Fruit fly (Drosophila melanogaster) whole organism, embryonic: ENCODE measurements around the gene CG10338.

Source experiments
- CG10654 ChIP-seq: fragments of 200-800 bp; sonication (Bioruptor generic); optimal IDR thresholded peaks from 2 replicates; lab custom pipeline; 2016; ENCODE audit warnings: missing biosample characterization, missing genetic modification characterization
- CG11093 ChIP-seq: fragments of 200-800 bp; sonication (Bioruptor generic); IDR thresholded peaks from 3 replicates; pipeline ENCODE4 v1.3.6; 2022; ENCODE audit warnings: missing biosample characterization, missing genetic modification characterization
- CG11695 ChIP-seq: fragments of 200-800 bp; sonication (Bioruptor generic); IDR thresholded peaks from 3 replicates; pipeline ENCODE4 v1.3.6; 2022; ENCODE audit warnings: missing biosample characterization, missing genetic modification characterization
- CG12769 ChIP-seq: fragments of 200-800 bp; sonication (Bioruptor generic); optimal IDR thresholded peaks from 2 replicates; lab custom pipeline; 2019; ENCODE audit warnings: missing biosample characterization, mild to moderate bottlenecking, missing genetic modification characterization, moderate library complexity
- CG13287 ChIP-seq: fragments of 200-800 bp; sonication (Bioruptor generic); IDR thresholded peaks from 2 replicates; pipeline ENCODE4 v1.3.6; 2022; ENCODE audit warnings: missing biosample characterization, missing genetic modification characterization; ENCODE audit not compliant: partially characterized antibody
- CG13296 ChIP-seq: fragments of 200-800 bp; sonication (Bioruptor generic); optimal IDR thresholded peaks from 3 replicates; lab custom pipeline; 2018; ENCODE audit warnings: missing biosample characterization, mild to moderate bottlenecking, missing genetic modification characterization
- CG14441 ChIP-seq: fragments of 200-800 bp; sonication (Bioruptor generic); IDR thresholded peaks from 2 replicates; pipeline ENCODE4 v1.3.6; 2022; ENCODE audit warnings: missing biosample characterization, missing genetic modification characterization
- CG16815 ChIP-seq: fragments of 200-800 bp; sonication (Bioruptor generic); optimal IDR thresholded peaks from 3 replicates; lab custom pipeline; 2017; ENCODE audit warnings: missing biosample characterization, mild to moderate bottlenecking, missing genetic modification characterization
- CG17328 ChIP-seq: fragments of 200-800 bp; sonication (Bioruptor generic); IDR thresholded peaks from 2 replicates; pipeline ENCODE4 v1.3.6; 2022; ENCODE audit warnings: missing biosample characterization, missing genetic modification characterization
- CG17802 ChIP-seq: fragments of 200-800 bp; sonication (Bioruptor generic); optimal IDR thresholded peaks from 2 replicates; lab custom pipeline; 2018; ENCODE audit warnings: missing biosample characterization, mild to moderate bottlenecking, missing genetic modification characterization, moderate library complexity
- CG17912 ChIP-seq: fragments of 200-800 bp; sonication (Bioruptor generic); optimal IDR thresholded peaks from 2 replicates; lab custom pipeline; 2018; ENCODE audit warnings: missing biosample characterization, mild to moderate bottlenecking, missing genetic modification characterization
- CG18476 ChIP-seq: fragments of 200-800 bp; sonication (Bioruptor generic); optimal IDR thresholded peaks from 2 replicates; lab custom pipeline; 2016; ENCODE audit warnings: missing biosample characterization, mild to moderate bottlenecking, missing genetic modification characterization
- CG31441 ChIP-seq: fragments of 200-800 bp; sonication (Bioruptor generic); IDR thresholded peaks from 2 replicates; pipeline ENCODE4 v1.3.6; 2022; ENCODE audit warnings: missing biosample characterization, missing genetic modification characterization
- CG32767 ChIP-seq: fragments of 200-800 bp; sonication (Bioruptor generic); IDR thresholded peaks from 2 replicates; pipeline ENCODE4 v1.3.6; 2022; ENCODE audit warnings: missing biosample characterization, missing genetic modification characterization
- CG3281 ChIP-seq: fragments of 200-800 bp; sonication (Bioruptor generic); optimal IDR thresholded peaks from 3 replicates; lab custom pipeline; 2017; ENCODE audit warnings: missing biosample characterization, mild to moderate bottlenecking, missing genetic modification characterization
- CG3726 ChIP-seq: fragments of 200-800 bp; sonication (Bioruptor generic); IDR thresholded peaks from 3 replicates; pipeline ENCODE4, ENCODE4 v1.3.6; 2022; ENCODE audit warnings: missing biosample characterization, missing genetic modification characterization
- CG4328 ChIP-seq: fragments of 200-800 bp; sonication (Bioruptor generic); optimal IDR thresholded peaks from 3 replicates; lab custom pipeline; 2017; ENCODE audit warnings: missing biosample characterization, missing genetic modification reagents, missing genetic modification characterization
- CG5245 ChIP-seq: fragments of 200-800 bp; sonication (Bioruptor generic); optimal IDR thresholded peaks from 3 replicates; lab custom pipeline; 2016; ENCODE audit warnings: missing biosample characterization, missing genetic modification characterization
- CG6254 ChIP-seq: fragments of 200-800 bp; sonication (Bioruptor generic); optimal IDR thresholded peaks from 3 replicates; lab custom pipeline; 2017; ENCODE audit warnings: mild to moderate bottlenecking, missing biosample characterization, missing genetic modification reagents, missing genetic modification characterization
- CG6854 ChIP-seq: fragments of 200-800 bp; sonication (Bioruptor generic); optimal IDR thresholded peaks from 3 replicates; lab custom pipeline; 2017; ENCODE audit warnings: missing biosample characterization, mild to moderate bottlenecking, missing genetic modification characterization
- CG7928 ChIP-seq: fragments of 200-800 bp; sonication (Bioruptor generic); optimal IDR thresholded peaks from 2 replicates; lab custom pipeline; 2017; ENCODE audit warnings: missing biosample characterization, mild to moderate bottlenecking, missing genetic modification characterization
- CG8281 ChIP-seq: fragments of 200-800 bp; sonication (Bioruptor generic); optimal IDR thresholded peaks from 2 replicates; lab custom pipeline; 2018; ENCODE audit warnings: missing biosample characterization, mild to moderate bottlenecking, missing genetic modification characterization, moderate library complexity
- Hr51 ChIP-seq, 2 experiments: fragments of 200-800 bp; sonication (Bioruptor generic); optimal IDR thresholded peaks; 2 replicates in 1 of 2; 3 replicates in 1 of 2; lab custom pipeline; 2016 to 2018; ENCODE audit warnings: missing biosample characterization in 2 of 2, missing genetic modification characterization in 2 of 2, mild to moderate bottlenecking in 1 of 2, moderate library complexity in 1 of 2
- NC2β ChIP-seq: fragments of 200-800 bp; sonication (Bioruptor generic); optimal IDR thresholded peaks from 2 replicates; lab custom pipeline; 2016; ENCODE audit warnings: missing biosample characterization, missing genetic modification characterization
- PHDP ChIP-seq: fragments of 200-800 bp; sonication (Bioruptor generic); optimal IDR thresholded peaks from 3 replicates; lab custom pipeline; 2018; ENCODE audit warnings: missing biosample characterization, mild to moderate bottlenecking, missing genetic modification characterization, moderate library complexity
- Scr ChIP-seq: fragments of 200-800 bp; sonication (Bioruptor generic); IDR thresholded peaks from 2 replicates; pipeline ENCODE4 v1.3.6; 2022; ENCODE audit warnings: missing biosample characterization, missing genetic modification characterization; ENCODE audit not compliant: partially characterized antibody
- ash1 ChIP-seq: fragments of 200-800 bp; sonication (Bioruptor generic); optimal IDR thresholded peaks from 2 replicates; lab custom pipeline; 2018; ENCODE audit warnings: missing biosample characterization, mild to moderate bottlenecking, missing genetic modification characterization
- ci ChIP-seq: fragments of 200-800 bp; sonication (Bioruptor generic); IDR thresholded peaks from 3 replicates; pipeline ENCODE4 v1.3.6; 2022; ENCODE audit warnings: missing biosample characterization, missing genetic modification characterization
- crol ChIP-seq: fragments of 200-800 bp; sonication (Bioruptor generic); IDR thresholded peaks from 2 replicates; pipeline ENCODE4 v1.3.6; 2022; ENCODE audit warnings: missing biosample characterization, missing genetic modification characterization
- eve ChIP-seq, 2 experiments: fragments of >200 bp; optimal IDR thresholded peaks; 2 replicates each; lab custom pipeline; 2017; ENCODE audit warnings: missing biosample characterization in 2 of 2, missing genetic modification characterization in 2 of 2
- gce ChIP-seq: fragments of 200-800 bp; sonication (Bioruptor generic); IDR thresholded peaks from 3 replicates; pipeline ENCODE4 v1.3.6; 2022; ENCODE audit warnings: missing biosample characterization, missing genetic modification characterization
- gfzf ChIP-seq: fragments of 200-800 bp; sonication (Bioruptor generic); optimal IDR thresholded peaks from 2 replicates; lab custom pipeline; 2016; ENCODE audit warnings: missing biosample characterization, mild to moderate bottlenecking, missing genetic modification characterization, moderate library complexity
- gro ChIP-seq: fragments of 200-800 bp; sonication (Bioruptor generic); optimal IDR thresholded peaks from 2 replicates; lab custom pipeline; 2016; ENCODE audit warnings: missing biosample characterization, missing genetic modification characterization
- hth ChIP-seq: fragments of >200 bp; optimal IDR thresholded peaks from 2 replicates; lab custom pipeline; 2017; ENCODE audit warnings: inconsistent platforms
- kni ChIP-seq: fragments of 200-800 bp; sonication (Bioruptor generic); optimal IDR thresholded peaks from 3 replicates; lab custom pipeline; 2017; ENCODE audit warnings: mild to moderate bottlenecking, missing biosample characterization, missing genetic modification reagents, missing genetic modification characterization
- knrl ChIP-seq: fragments of 200-800 bp; sonication (Bioruptor generic); IDR thresholded peaks from 3 replicates; pipeline ENCODE4 v1.3.6; 2022; ENCODE audit warnings: missing biosample characterization, missing genetic modification characterization; ENCODE audit not compliant: partially characterized antibody
- lab ChIP-seq: fragments of 200-800 bp; sonication (Bioruptor generic); optimal IDR thresholded peaks from 3 replicates; lab custom pipeline; 2017; ENCODE audit warnings: missing biosample characterization, missing genetic modification characterization, mild to moderate bottlenecking, moderate library complexity, missing genetic modification reagents
- lola ChIP-seq, 3 experiments: fragments of >200 bp in 2 of 3; fragments of 200-800 bp in 1 of 3; sonication (Bioruptor generic) in 1 of 3; optimal IDR thresholded peaks; 2 replicates each; lab custom pipeline; 2017 to 2019; ENCODE audit warnings: missing biosample characterization in 3 of 3, missing genetic modification characterization in 3 of 3, mild to moderate bottlenecking in 1 of 3, moderate library complexity in 1 of 3
- rib ChIP-seq: fragments of 200-800 bp; sonication (Bioruptor generic); IDR thresholded peaks from 2 replicates; pipeline ENCODE4 v1.3.6; 2022; ENCODE audit warnings: missing biosample characterization, missing genetic modification characterization
- ro ChIP-seq: fragments of 200-800 bp; sonication (Bioruptor generic); IDR thresholded peaks from 2 replicates; pipeline ENCODE4 v1.3.6; 2022; ENCODE audit warnings: missing biosample characterization, missing genetic modification characterization
- sna ChIP-seq: fragments of 200-800 bp; sonication (Bioruptor generic); IDR thresholded peaks from 2 replicates; pipeline ENCODE4 v1.3.6; 2022; ENCODE audit warnings: missing biosample characterization, missing genetic modification characterization; ENCODE audit not compliant: partially characterized antibody
- unc-4 ChIP-seq: fragments of 200-800 bp; sonication (Bioruptor generic); IDR thresholded peaks from 2 replicates; pipeline ENCODE4 v1.3.6; 2022; ENCODE audit warnings: missing biosample characterization, missing genetic modification characterization; ENCODE audit not compliant: partially characterized antibody
- vnd ChIP-seq: fragments of 200-800 bp; sonication (Bioruptor generic); IDR thresholded peaks from 3 replicates; pipeline ENCODE4 v1.3.6; 2022; ENCODE audit warnings: missing biosample characterization, missing genetic modification characterization; ENCODE audit not compliant: partially characterized antibody
- vvl ChIP-seq: fragments of 200-800 bp; sonication (Bioruptor generic); IDR thresholded peaks from 2 replicates; pipeline ENCODE4 v1.3.6; 2022; ENCODE audit warnings: missing biosample characterization, missing genetic modification characterization
- wek ChIP-seq: fragments of 200-800 bp; sonication (Bioruptor generic); optimal IDR thresholded peaks from 3 replicates; lab custom pipeline; 2018; ENCODE audit warnings: missing biosample characterization, mild to moderate bottlenecking, missing genetic modification characterization, moderate library complexity
- zfh1 ChIP-seq: fragments of 200-800 bp; sonication (Bioruptor generic); IDR thresholded peaks from 3 replicates; pipeline ENCODE4 v1.3.6; 2022; ENCODE audit warnings: missing biosample characterization, missing genetic modification characterization

CG10338 gene

DNA sequence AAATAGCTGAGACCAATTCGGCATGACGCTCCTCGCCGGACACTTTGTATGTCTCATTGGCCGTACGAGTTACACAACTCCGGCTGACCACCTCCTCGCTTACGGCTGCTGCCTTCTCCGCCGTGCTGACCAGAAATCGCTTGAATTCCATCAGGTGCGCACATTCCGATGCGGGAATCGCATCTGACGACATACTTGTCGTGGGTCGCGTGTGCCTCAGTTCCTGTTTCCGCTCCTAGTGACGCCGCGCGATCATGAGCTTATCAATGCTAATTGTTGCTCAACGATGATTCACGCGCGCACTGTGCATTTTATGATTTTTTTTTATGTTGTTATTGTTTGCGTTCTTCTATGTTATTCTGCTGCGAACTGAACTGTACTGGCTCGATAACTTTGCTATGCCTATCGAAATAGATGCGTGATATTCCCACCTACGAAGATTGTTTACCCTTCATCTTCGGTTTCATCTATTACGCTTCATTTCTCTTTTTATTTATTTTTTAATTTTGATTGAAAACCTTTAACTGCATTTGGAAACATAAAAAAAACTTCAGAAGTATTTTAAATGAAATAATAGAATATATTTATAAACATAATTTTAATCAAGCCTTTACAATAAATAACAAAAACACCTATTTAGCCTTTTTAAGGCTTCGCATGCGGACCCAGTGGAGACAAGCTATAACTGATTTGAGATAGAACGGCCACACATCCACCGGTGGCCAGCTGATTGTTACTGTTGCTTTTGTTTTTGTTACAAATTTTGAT is 7.4 kb downstream of the CG10338 start, which contains the start of the genes CG10376 and CG10343 (continued):
- TF ChIP-seq CG17912 (GFP tag; lab: Kevin White, UChicago): peak; percentile 64
- TF ChIP-seq Scr (GFP tag; lab: Robert Waterston, UW): 0 out of 2 replicates have a peak, but pooled peaks have one; percentile 16
- peak; percentile 72; the same call in 1 of the 2 replicates for TF ChIP-seq rib
- peak; percentile 70 for TF ChIP-seq CG8281 (tag; lab: Kevin White, UChicago)
- 0 out of 2 replicates have a peak, but pooled peaks have one; percentile 32 for TF ChIP-seq sna (GFP tag; lab: Robert Waterston, UW)
- TF ChIP-seq CG17328 (GFP tag; lab: Robert Waterston, UW): peak; percentile 72
- peak; percentile 40 for TF ChIP-seq gfzf (GFP tag; lab: Kevin White, UChicago)
- TF ChIP-seq CG6254 (GFP tag; lab: Kevin White, UChicago): peak; percentile 50
- peak; percentile 58; the same call in 1 of the 3 replicates for TF ChIP-seq CG11093
- TF ChIP-seq CG17802: peak; percentile 95
- TF ChIP-seq CG16815 (GFP tag; lab: Kevin White, UChicago): peak; percentile 91

DNA sequence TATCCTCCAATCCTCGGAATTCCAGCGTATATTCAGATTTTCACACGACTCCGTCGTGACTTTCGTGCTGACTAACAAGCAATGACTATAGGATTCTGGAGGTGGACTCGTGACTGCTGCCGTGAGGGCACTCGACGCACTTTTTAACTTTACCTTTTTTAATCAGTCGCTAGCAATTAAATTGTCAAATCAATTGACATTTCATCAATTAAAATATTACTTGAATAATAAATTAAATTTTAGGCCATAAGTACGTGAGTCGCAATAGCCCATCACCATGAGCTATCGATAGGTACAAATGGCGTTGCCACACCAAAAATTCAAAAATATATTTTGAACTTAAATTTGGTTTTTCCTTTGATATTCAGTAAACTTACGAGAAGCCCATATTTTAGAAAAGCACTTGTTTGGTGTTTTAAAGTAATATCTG is 10.2 kb downstream of the CG10338 start, which contains the start of gene Jwa:
Jwa (minus strand) TSS at position 87 of the 430 bp plus-strand sequence.
- TF ChIP-seq Hr51 (GFP tag; optimal IDR thresholded peaks at IDR 0.05; lab: Kevin White, UChicago) (peak; percentile 86 to 90), CG3281 (GFP tag; lab: Kevin White, UChicago) (peak; percentile 75), kni (GFP tag; lab: Kevin White, UChicago) (peak; percentile 30), ash1 (GFP tag; lab: Kevin White, UChicago) (no peak), CG12769 (tag; lab: Kevin White, UChicago) (peak; percentile 84), NC2β (peak; percentile 96), lab (GFP tag; lab: Kevin White, UChicago) (peak; percentile 81), zfh1 (GFP tag; lab: Robert Waterston, UW) (peak; percentile 92), wek (GFP tag; lab: Kevin White, UChicago) (no peak), CG13296 (peak; percentile 77), CG32767 (GFP tag; lab: Robert Waterston, UW) (peak; percentile 85), vnd (GFP tag; lab: Robert Waterston, UW) (peak; percentile 100), PHDP (tag; lab: Kevin White, UChicago) (peak; percentile 95), CG13287 (GFP tag; lab: Robert Waterston, UW) (peak; percentile 100), rib (peak; percentile 81), lola (GFP tag; optimal IDR thresholded peaks at IDR 0.05; lab: Kevin White, UChicago) (peak in 1 of 3 experiments; percentile 95), ro (peak; percentile 70), vvl (GFP tag; lab: Robert Waterston, UW) (peak; percentile 93), CG31441 (GFP tag; lab: Robert Waterston, UW) (peak; percentile 75), crol (GFP tag; lab: Robert Waterston, UW) (peak; percentile 43), knrl (GFP tag; lab: Robert Waterston, UW) (peak; percentile 100), CG5245 (peak; percentile 62), Scr (GFP tag; lab: Robert Waterston, UW) (peak; percentile 99), unc-4 (GFP tag; lab: Robert Waterston, UW) (peak; percentile 99), CG11695 (GFP tag; lab: Robert Waterston, UW) (peak; percentile 90), CG3726 (GFP tag; lab: Robert Waterston, UW) (peak; percentile 90), CG14441 (peak; percentile 88), CG7928 (GFP tag; lab: Kevin White, UChicago) (peak; percentile 44), ci (GFP tag; lab: Robert Waterston, UW) (peak; percentile 94), gro (GFP tag; lab: Kevin White, UChicago) (peak; percentile 88), hth (lab: Kevin White, UChicago) (no peak), CG6854 (GFP tag; lab: Kevin White, UChicago) (peak; percentile 65), gce (GFP tag; lab: Robert Waterston, UW) (0 out of 3 replicates have a peak, but pooled peaks have one; percentile 35), CG10654 (peak; percentile 91), CG18476 (GFP tag; lab: Kevin White, UChicago) (peak; percentile 79), eve (GFP tag; optimal IDR thresholded peaks at IDR 0.05; lab: Kevin White, UChicago) (no peak), CG4328 (peak; percentile 66)
